Worm (Caenorhabditis elegans) whole organism, late embryonic: ENCODE results near the gene sgcb-1.

Experiments used
- F13H6.1 ChIP-seq: sonication (generic microtip); optimal IDR thresholded peaks from 2 replicates; lab custom pipeline; 2016; ENCODE audit warnings: missing genetic modification characterization, missing compliant biosample characterization
- Y22D7AL.16 ChIP-seq: sonication (generic microtip); optimal IDR thresholded peaks from 2 replicates; lab custom pipeline; 2016; ENCODE audit warnings: missing genetic modification characterization, missing compliant biosample characterization
- ama-1 ChIP-seq: fragments of 150-350 bp; optimal IDR thresholded peaks from 2 replicates; lab custom pipeline; 2014
- ceh-14 ChIP-seq: sonication (generic microtip); optimal IDR thresholded peaks from 2 replicates; lab custom pipeline; 2016; ENCODE audit warnings: missing genotype, missing genetic modification characterization, missing compliant biosample characterization
- ceh-19 ChIP-seq: fragments of 200-800 bp; sonication (Bioruptor generic); optimal IDR thresholded peaks from 2 replicates; lab custom pipeline; 2018; ENCODE audit warnings: mild to moderate bottlenecking, missing genetic modification characterization, missing compliant biosample characterization
- ceh-2 ChIP-seq: sonication (generic microtip); optimal IDR thresholded peaks from 2 replicates; lab custom pipeline; 2016; ENCODE audit warnings: missing genotype, missing genetic modification characterization, missing compliant biosample characterization
- ceh-31 ChIP-seq: sonication (generic microtip); optimal IDR thresholded peaks from 2 replicates; lab custom pipeline; 2016; ENCODE audit warnings: missing genetic modification characterization, missing compliant biosample characterization
- ceh-34 ChIP-seq: sonication (generic microtip); optimal IDR thresholded peaks from 2 replicates; lab custom pipeline; 2016; ENCODE audit warnings: mild to moderate bottlenecking, missing genetic modification characterization, missing compliant biosample characterization
- che-1 ChIP-seq: sonication (generic microtip); optimal IDR thresholded peaks from 2 replicates; lab custom pipeline; 2016; ENCODE audit warnings: mild to moderate bottlenecking, missing genetic modification characterization, missing compliant biosample characterization
- dmd-4 ChIP-seq: sonication (generic microtip); optimal IDR thresholded peaks from 2 replicates; lab custom pipeline; 2016; ENCODE audit warnings: borderline replicate concordance, missing genetic modification characterization, missing compliant biosample characterization
- elt-4 ChIP-seq: sonication (generic microtip); optimal IDR thresholded peaks from 2 replicates; lab custom pipeline; 2016; ENCODE audit warnings: missing genetic modification characterization, missing compliant biosample characterization
- eyg-1 ChIP-seq: sonication (generic microtip); optimal IDR thresholded peaks from 2 replicates; lab custom pipeline; 2016; ENCODE audit warnings: missing genotype, missing genetic modification characterization, missing compliant biosample characterization
- hlh-8 ChIP-seq: sonication (generic microtip); optimal IDR thresholded peaks from 2 replicates; lab custom pipeline; 2016; ENCODE audit warnings: missing genotype, missing genetic modification characterization, missing compliant biosample characterization
- lim-6 ChIP-seq: sonication (generic microtip); optimal IDR thresholded peaks from 2 replicates; lab custom pipeline; 2016; ENCODE audit warnings: missing genetic modification characterization, missing compliant biosample characterization
- madf-2 ChIP-seq: sonication (generic microtip); optimal IDR thresholded peaks from 2 replicates; lab custom pipeline; 2017; ENCODE audit warnings: missing genetic modification characterization, missing compliant biosample characterization
- nfya-1 ChIP-seq: sonication (generic microtip); optimal IDR thresholded peaks from 2 replicates; lab custom pipeline; 2017; ENCODE audit warnings: missing genetic modification characterization, mild to moderate bottlenecking, missing compliant biosample characterization, antibody characterized with exemption, moderate library complexity
- nhr-232 ChIP-seq: sonication (generic microtip); optimal IDR thresholded peaks from 2 replicates; lab custom pipeline; 2016; ENCODE audit warnings: missing genetic modification characterization, missing compliant biosample characterization
- pag-3 ChIP-seq: sonication (generic microtip); optimal IDR thresholded peaks from 2 replicates; lab custom pipeline; 2016; ENCODE audit warnings: missing compliant biosample characterization, missing genetic modification characterization, borderline replicate concordance
- pha-4 ChIP-seq: fragments of 150-350 bp; optimal IDR thresholded peaks from 2 replicates; lab custom pipeline; 2018; ENCODE audit warnings: missing biosample characterization, missing genetic modification reagents, missing genetic modification characterization
- pqm-1 ChIP-seq: sonication (generic microtip); optimal IDR thresholded peaks from 2 replicates; lab custom pipeline; 2016; ENCODE audit warnings: missing genetic modification characterization, missing compliant biosample characterization
- sdc-2 ChIP-seq: sonication (generic microtip); optimal IDR thresholded peaks from 2 replicates; lab custom pipeline; 2016; ENCODE audit warnings: missing genotype, missing genetic modification characterization, missing compliant biosample characterization
- tbx-7 ChIP-seq: sonication (generic microtip); optimal IDR thresholded peaks from 2 replicates; lab custom pipeline; 2016; ENCODE audit warnings: missing genotype, missing genetic modification characterization, missing compliant biosample characterization
- unc-42 ChIP-seq: sonication (generic microtip); optimal IDR thresholded peaks from 2 replicates; lab custom pipeline; 2016; ENCODE audit warnings: missing genotype, missing genetic modification characterization, missing compliant biosample characterization
- ztf-16 ChIP-seq: sonication (generic microtip); optimal IDR thresholded peaks from 2 replicates; lab custom pipeline; 2017; ENCODE audit warnings: missing genetic modification characterization, missing compliant biosample characterization

Gene sgcb-1

DNA sequence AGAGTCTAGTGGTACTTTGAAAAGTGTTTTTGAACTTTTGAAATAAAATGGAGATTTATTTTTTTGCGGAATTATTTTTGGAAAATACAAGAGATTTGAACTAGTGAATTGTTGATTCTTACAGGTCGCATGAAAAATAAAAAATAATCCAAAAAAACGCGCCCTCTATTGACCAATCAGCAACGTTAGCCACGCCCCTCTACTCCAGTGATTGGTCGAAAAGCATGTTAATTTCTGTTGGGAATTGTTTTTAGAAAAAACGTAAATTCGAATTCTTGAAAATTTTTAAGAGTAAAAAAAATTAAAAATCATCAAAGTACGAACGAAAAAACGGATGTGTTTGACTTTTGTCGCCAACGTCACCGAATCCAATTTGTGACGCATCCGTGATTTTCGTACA, 44.3 kb downstream of the sgcb-1 start:
- peak; percentile 53 for TF ChIP-seq nfya-1 (tag; lab: Kevin White, UChicago)
- TF ChIP-seq ztf-16 (tag; lab: Kevin White, UChicago): no peak

DNA sequence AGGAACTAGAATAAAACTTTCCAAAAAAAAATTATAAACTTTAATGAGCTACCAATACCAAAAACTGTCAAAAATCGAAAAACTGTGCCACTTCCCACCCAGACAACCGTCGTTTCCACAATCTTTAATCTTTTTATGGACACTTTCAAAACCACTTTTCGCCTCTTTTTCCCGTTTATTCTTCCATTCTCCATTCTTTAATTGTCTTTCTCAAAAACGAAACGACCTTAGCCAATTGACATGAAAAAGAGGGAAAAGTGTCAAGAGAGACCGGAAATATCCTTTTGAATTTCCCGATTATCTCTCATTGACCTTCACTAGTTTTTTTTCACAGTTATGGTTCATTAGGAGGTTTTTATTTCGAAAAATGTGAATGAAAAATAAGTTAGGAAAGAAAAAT, 45.4 kb downstream of the sgcb-1 start:
- TF ChIP-seq pag-3 (tag; lab: Kevin White, UChicago) (no peak), madf-2 (tag; lab: Kevin White, UChicago) (no peak), elt-4 (tag; lab: Kevin White, UChicago) (no peak), lim-6 (tag; lab: Kevin White, UChicago) (no peak), ceh-31 (tag; lab: Kevin White, UChicago) (no peak), eyg-1 (no peak), ceh-19 (no peak), che-1 (tag; lab: Kevin White, UChicago) (no peak), ama-1 (lab: Kevin White, UChicago) (no peak), hlh-8 (tag; lab: Kevin White, UChicago) (no peak), tbx-7 (no peak), ceh-34 (no peak), ceh-14 (tag; lab: Kevin White, UChicago) (no peak), F13H6.1 (tag; lab: Kevin White, UChicago) (no peak), sdc-2 (tag; lab: Kevin White, UChicago) (no peak), Y22D7AL.16 (tag; lab: Kevin White, UChicago) (no peak), nhr-232 (tag; lab: Kevin White, UChicago) (no peak), unc-42 (tag; lab: Kevin White, UChicago) (no peak)
- TF ChIP-seq, all 69 proteins: peak for 0

DNA sequence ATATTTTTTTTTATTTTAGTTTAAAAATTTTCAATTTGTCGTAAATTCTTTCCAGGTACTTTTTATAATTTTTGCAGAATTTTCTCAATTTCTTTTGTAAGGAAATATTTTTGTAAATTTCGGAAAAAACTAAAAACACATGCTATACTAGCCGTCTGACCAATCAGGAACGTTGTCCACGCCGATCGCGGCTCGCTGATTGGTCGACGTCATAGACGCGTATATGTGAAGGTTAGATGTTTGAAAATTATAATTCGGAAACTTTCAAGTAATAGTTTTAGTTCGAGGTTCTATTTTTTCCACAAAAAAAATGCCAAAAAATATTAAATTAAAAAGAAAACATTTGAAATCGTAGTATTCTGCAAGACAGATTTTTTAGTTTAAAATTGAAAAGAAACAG, 46.1 kb downstream of the sgcb-1 start:
- TF ChIP-seq pha-4 (tag; lab: Kevin White, UChicago) (no peak), nfya-1 (tag; lab: Kevin White, UChicago) (peak; percentile 69)

DNA sequence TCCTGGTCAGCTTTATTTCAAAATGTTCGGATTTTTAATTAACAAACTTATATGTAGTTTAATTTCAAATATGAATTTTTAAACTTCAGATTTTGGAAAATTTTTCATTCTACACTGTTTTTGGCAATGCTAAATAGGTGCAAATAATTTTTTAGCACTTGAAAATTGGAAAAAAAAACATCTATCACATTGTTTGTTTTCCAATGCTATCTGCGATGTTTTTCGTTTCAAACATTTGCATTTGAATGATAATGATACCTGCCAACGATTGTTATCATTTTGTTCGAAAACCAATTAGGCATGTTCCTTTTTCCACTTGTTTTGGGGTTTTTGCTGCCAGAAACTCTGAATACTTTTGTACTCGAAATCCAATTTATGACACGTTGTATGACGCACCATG, 48.9 kb downstream of the sgcb-1 start, which contains the start of gene C03H5.4:
TSS of gene C03H5.4 (plus strand) at position 301 of the 400 bp plus-strand sequence.
- TF ChIP-seq pqm-1 (no peak), dmd-4 (tag; lab: Kevin White, UChicago) (no peak), nhr-232 (tag; lab: Kevin White, UChicago) (no peak), pag-3 (tag; lab: Kevin White, UChicago) (no peak), ceh-2 (tag; lab: Kevin White, UChicago) (no peak)
